Fruit fly (Drosophila melanogaster): ENCODE results near the gene CG13877.

The CG13877 gene

DNA sequence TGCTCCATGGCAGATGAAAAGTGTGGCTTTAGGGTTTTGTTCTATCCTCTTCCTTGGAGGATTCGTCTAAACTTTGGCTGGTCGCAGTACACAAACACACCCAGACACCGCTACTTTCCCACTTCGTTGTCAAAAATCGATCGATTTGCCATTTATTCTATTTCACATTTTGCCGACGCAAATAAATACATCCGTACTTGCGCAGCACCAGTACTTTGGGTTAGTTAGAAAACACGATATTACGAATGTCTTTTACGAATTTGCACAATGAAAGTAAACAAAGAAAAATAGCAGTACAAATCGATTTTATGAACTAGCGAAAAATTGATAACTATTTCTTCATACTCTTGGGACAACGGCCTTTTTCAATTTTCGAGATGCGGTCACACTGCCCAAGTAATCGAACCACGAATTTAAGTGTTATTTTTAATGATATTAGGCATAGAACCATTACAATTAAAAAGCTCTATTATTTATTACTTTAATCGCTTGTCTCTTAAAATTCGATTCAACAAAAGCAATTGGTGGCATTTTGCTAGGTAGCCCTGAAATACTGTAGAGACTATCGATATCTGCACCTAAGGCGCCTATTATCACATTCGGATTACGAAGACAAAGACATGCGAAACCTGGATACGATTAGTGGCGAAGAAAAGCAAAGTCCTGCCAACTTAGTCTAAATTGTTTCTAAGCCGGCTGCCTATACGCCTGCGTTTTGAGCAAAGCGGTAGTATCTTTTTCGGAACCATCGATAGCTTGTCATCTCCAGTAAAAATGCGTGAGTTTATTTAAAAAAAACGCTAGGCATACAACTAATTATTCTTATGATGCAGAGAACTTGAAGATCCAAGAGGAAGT, 40.0 kb downstream of the CG13877 start, which contains the start of the genes DIP2 and wac (continued):
- TF ChIP-seq sisA (GFP tag; IDR thresholded peaks at IDR 0.05) (peak; percentile 79), dmrt11E (tag; optimal IDR thresholded peaks at IDR 0.05) (peak; percentile 23), Ets97D (GFP tag; optimal IDR thresholded peaks at IDR 0.05) (peak; percentile 93), dati (GFP tag; IDR thresholded peaks at IDR 0.05) (no peak), CG5953 (GFP tag; IDR thresholded peaks at IDR 0.05) (peak; percentile 49), CG12769 (tag; optimal IDR thresholded peaks at IDR 0.05) (peak; percentile 92), disco-r (GFP tag; optimal IDR thresholded peaks at IDR 0.05) (peak; percentile 52), PHDP (tag; optimal IDR thresholded peaks at IDR 0.05) (peak; percentile 47), CG32767 (GFP tag; IDR thresholded peaks at IDR 0.05) (peak; percentile 14; the same call in 1 of the 2 replicates), CG43689 (GFP tag; IDR thresholded peaks at IDR 0.05) (no peak), cg (GFP tag; optimal IDR thresholded peaks at IDR 0.05) (peak; percentile 35), Spps (tag; optimal IDR thresholded peaks at IDR 0.05) (peak; percentile 13), pzg (GFP tag; optimal IDR thresholded peaks at IDR 0.05) (peak; percentile 93), CG17612 (GFP tag; IDR thresholded peaks at IDR 0.05) (peak; percentile 36; the same call in 1 of the 2 replicates), tll (GFP tag; optimal IDR thresholded peaks at IDR 0.05) (no peak), CG7987 (GFP tag; optimal IDR thresholded peaks at IDR 0.05) (peak; percentile 75), pan (optimal IDR thresholded peaks at IDR 0.05) (no peak), pan (GFP tag; optimal IDR thresholded peaks at IDR 0.05 in 1 of 2, IDR thresholded peaks at IDR 0.05 in 1 of 2) (peak in 1 of 2 experiments; percentile 68), nom (GFP tag; optimal IDR thresholded peaks at IDR 0.05) (no peak), CG2199 (GFP tag; IDR thresholded peaks at IDR 0.05) (peak; percentile 75; the same call in 2 of the 3 replicates), nmo (GFP tag; optimal IDR thresholded peaks at IDR 0.05) (peak; percentile 75), unc-4 (GFP tag; IDR thresholded peaks at IDR 0.05; ENCODE audit: partially characterized antibody) (peak; percentile 95), Ets65A (GFP tag) (peak; percentile 97), onecut (GFP tag; IDR thresholded peaks at IDR 0.05) (peak; percentile 91), toy (GFP tag; IDR thresholded peaks at IDR 0.05) (no peak), CG3163 (GFP tag; optimal IDR thresholded peaks at IDR 0.05) (peak; percentile 75), CG13296 (GFP tag; optimal IDR thresholded peaks at IDR 0.05) (peak; percentile 63), B-H1 (GFP tag; IDR thresholded peaks at IDR 0.05) (0 out of 3 replicates have a peak, but pooled peaks have one; percentile 17), Hr3 (GFP tag; optimal IDR thresholded peaks at IDR 0.05) (peak; percentile 75), Mes4 (GFP tag; optimal IDR thresholded peaks at IDR 0.05) (peak; percentile 78), tin (GFP tag; optimal IDR thresholded peaks at IDR 0.05) (peak; percentile 86), zen2 (GFP tag; IDR thresholded peaks at IDR 0.05; ENCODE audit: partially characterized antibody) (peak; percentile 86), CG4328 (GFP tag; optimal IDR thresholded peaks at IDR 0.05) (peak; percentile 32), Sox100B (GFP tag; optimal IDR thresholded peaks at IDR 0.05) (no peak), MBD-R2 (GFP tag; IDR thresholded peaks at IDR 0.05) (peak; percentile 66), vfl (GFP tag; optimal IDR thresholded peaks at IDR 0.05) (peak; percentile 82), her (GFP tag; optimal IDR thresholded peaks at IDR 0.05) (peak; percentile 86), MESR4 (GFP tag; optimal IDR thresholded peaks at IDR 0.05) (peak; percentile 51), dm (GFP tag; optimal IDR thresholded peaks at IDR 0.05) (peak; percentile 89), tx (GFP tag; optimal IDR thresholded peaks at IDR 0.05) (peak; percentile 84), bbx (GFP tag; IDR thresholded peaks at IDR 0.05; ENCODE audit: partially characterized antibody) (peak; percentile 90), CG11723 (GFP tag; optimal IDR thresholded peaks at IDR 0.05) (peak; percentile 28), grn (GFP tag; optimal IDR thresholded peaks at IDR 0.05) (no peak), zf30C (GFP tag; optimal IDR thresholded peaks at IDR 0.05) (no peak), Ssrp (tag; optimal IDR thresholded peaks at IDR 0.05) (peak; percentile 16), Oaz (GFP tag; IDR thresholded peaks at IDR 0.05) (peak; percentile 50), Opbp (GFP tag; IDR thresholded peaks at IDR 0.05; ENCODE audit: partially characterized antibody) (peak; percentile 87), CG3847 (GFP tag; IDR thresholded peaks at IDR 0.05) (peak; percentile 77), insv (GFP tag; optimal IDR thresholded peaks at IDR 0.05) (peak in 1 of 2 experiments; percentile 49)
